Fruit fly (Drosophila melanogaster) whole organism, embryonic: ENCODE results near the gene CG13108.

Experiments
- Ada2b ChIP-seq: fragments of 200-800 bp; sonication (Bioruptor generic); IDR thresholded peaks from 2 replicates; pipeline ENCODE4 v1.3.6; 2022; ENCODE audit warnings: missing biosample characterization, missing genetic modification characterization
- CG16813 ChIP-seq: fragments of 200-800 bp; sonication (Bioruptor generic); IDR thresholded peaks from 3 replicates; pipeline ENCODE4 v1.3.6; 2022; ENCODE audit warnings: missing biosample characterization, missing genetic modification characterization; ENCODE audit not compliant: partially characterized antibody
- CG17186 ChIP-seq: fragments of 200-800 bp; sonication (Bioruptor generic); optimal IDR thresholded peaks from 3 replicates; lab custom pipeline; 2017; ENCODE audit warnings: missing biosample characterization, missing genetic modification reagents, missing genetic modification characterization
- CG18262 ChIP-seq: fragments of 200-800 bp; optimal IDR thresholded peaks from 3 replicates; lab custom pipeline; 2019; ENCODE audit warnings: missing biosample characterization, mild to moderate bottlenecking, missing genetic modification characterization, moderate library complexity
- CG1832 ChIP-seq: fragments of 200-800 bp; sonication (Bioruptor generic); optimal IDR thresholded peaks from 2 replicates; lab custom pipeline; 2017; ENCODE audit warnings: missing biosample characterization, mild to moderate bottlenecking, missing genetic modification characterization, inconsistent platforms
- CG18764 ChIP-seq: fragments of 200-800 bp; sonication (Bioruptor generic); optimal IDR thresholded peaks from 3 replicates; lab custom pipeline; 2016; ENCODE audit warnings: missing biosample characterization, missing genetic modification characterization
- CG2678 ChIP-seq: fragments of 200-800 bp; sonication (Bioruptor generic); optimal IDR thresholded peaks from 3 replicates; lab custom pipeline; 2019; ENCODE audit warnings: missing biosample characterization, mild to moderate bottlenecking, missing genetic modification characterization, moderate library complexity
- CG31365 ChIP-seq: fragments of 200-800 bp; sonication (Bioruptor generic); optimal IDR thresholded peaks from 2 replicates; lab custom pipeline; 2018; ENCODE audit warnings: missing biosample characterization, mild to moderate bottlenecking, missing genetic modification characterization
- CG32532 ChIP-seq: fragments of 200-800 bp; sonication (Bioruptor generic); IDR thresholded peaks from 2 replicates; pipeline ENCODE4 v1.3.6; 2022; ENCODE audit warnings: missing biosample characterization, missing genetic modification characterization
- CG34422 ChIP-seq: fragments of 200-800 bp; sonication (Bioruptor generic); IDR thresholded peaks from 3 replicates; pipeline ENCODE4 v1.3.6; 2022; ENCODE audit warnings: missing biosample characterization, missing genetic modification characterization
- CG4404 ChIP-seq: fragments of 200-800 bp; sonication (Bioruptor generic); IDR thresholded peaks from 2 replicates; pipeline ENCODE4 v1.3.6; 2022; ENCODE audit warnings: missing biosample characterization, missing genetic modification characterization
- CG7372 ChIP-seq: fragments of 200-800 bp; sonication (Bioruptor generic); IDR thresholded peaks from 2 replicates; pipeline ENCODE4 v1.3.6; 2022; ENCODE audit warnings: missing biosample characterization, missing genetic modification characterization
- CG7987 ChIP-seq: fragments of 200-800 bp; sonication (Bioruptor generic); optimal IDR thresholded peaks from 2 replicates; lab custom pipeline; 2018; ENCODE audit warnings: missing biosample characterization, mild to moderate bottlenecking, missing genetic modification characterization, moderate library complexity
- CG9797 ChIP-seq: fragments of 200-800 bp; sonication (Bioruptor generic); optimal IDR thresholded peaks from 3 replicates; lab custom pipeline; 2018; ENCODE audit warnings: missing biosample characterization, mild to moderate bottlenecking, missing genetic modification characterization
- CHES-1-like ChIP-seq: fragments of 200-800 bp; sonication (Bioruptor generic); optimal IDR thresholded peaks from 2 replicates; lab custom pipeline; 2016; ENCODE audit warnings: missing biosample characterization, missing genetic modification characterization
- Dref ChIP-seq: fragments of 200-800 bp; sonication (Bioruptor generic); IDR thresholded peaks from 2 replicates; pipeline ENCODE4 v1.3.6; 2022; ENCODE audit warnings: missing biosample characterization, missing genetic modification characterization
- Drgx ChIP-seq: fragments of 200-800 bp; sonication (Bioruptor generic); IDR thresholded peaks from 2 replicates; pipeline ENCODE4 v1.3.6; 2022; ENCODE audit warnings: missing biosample characterization, missing genetic modification characterization
- Elba2 ChIP-seq: fragments of 200-800 bp; sonication (Bioruptor generic); optimal IDR thresholded peaks from 3 replicates; lab custom pipeline; 2016; ENCODE audit warnings: missing biosample characterization, missing genetic modification characterization
- Ets65A ChIP-seq: fragments of 200-800 bp; sonication (Bioruptor generic); peaks from one replicate; lab custom pipeline; 2016; ENCODE audit warnings: missing biosample characterization, missing genetic modification characterization
- HHEX ChIP-seq: fragments of 200-800 bp; sonication (Bioruptor generic); optimal IDR thresholded peaks from 3 replicates; lab custom pipeline; 2017; ENCODE audit warnings: missing biosample characterization, mild to moderate bottlenecking, missing genetic modification characterization, missing genetic modification reagents
- Mad ChIP-seq: fragments of 200-800 bp; sonication (Bioruptor generic); optimal IDR thresholded peaks from 2 replicates; lab custom pipeline; 2016; ENCODE audit warnings: missing biosample characterization, missing genetic modification characterization
- NfI ChIP-seq: fragments of 200-800 bp; sonication (Bioruptor generic); optimal IDR thresholded peaks from 3 replicates; lab custom pipeline; 2018; ENCODE audit warnings: missing biosample characterization, mild to moderate bottlenecking, missing genetic modification characterization, moderate library complexity
- Oaz ChIP-seq: fragments of 200-800 bp; sonication (Bioruptor generic); IDR thresholded peaks from 2 replicates; pipeline ENCODE4 v1.3.6; 2022; ENCODE audit warnings: missing biosample characterization, missing genetic modification characterization
- PHDP ChIP-seq: fragments of 200-800 bp; sonication (Bioruptor generic); optimal IDR thresholded peaks from 3 replicates; lab custom pipeline; 2018; ENCODE audit warnings: missing biosample characterization, mild to moderate bottlenecking, missing genetic modification characterization, moderate library complexity
- Ptx1 ChIP-seq: fragments of 200-800 bp; sonication (Bioruptor generic); IDR thresholded peaks from 2 replicates; pipeline ENCODE4 v1.3.6; 2022; ENCODE audit warnings: missing biosample characterization, missing genetic modification characterization
- Sin3A ChIP-seq: fragments of >200 bp; optimal IDR thresholded peaks from 2 replicates; lab custom pipeline; 2018
- Six4 ChIP-seq: fragments of 200-800 bp; sonication (Bioruptor generic); optimal IDR thresholded peaks from 2 replicates; lab custom pipeline; 2016; ENCODE audit warnings: missing biosample characterization, missing genetic modification characterization
- ase ChIP-seq: fragments of 200-800 bp; sonication (Bioruptor generic); IDR thresholded peaks from 3 replicates; pipeline ENCODE4 v1.3.6; 2022; ENCODE audit warnings: missing biosample characterization, missing genetic modification characterization
- bigmax ChIP-seq: fragments of 200-800 bp; sonication (Bioruptor generic); optimal IDR thresholded peaks from 2 replicates; lab custom pipeline; 2018; ENCODE audit warnings: missing biosample characterization, mild to moderate bottlenecking, missing genetic modification characterization
- chinmo ChIP-seq: fragments of 200-800 bp; sonication (Bioruptor generic); IDR thresholded peaks from 4 replicates; pipeline ENCODE4 v1.3.6; 2022; ENCODE audit warnings: missing biosample characterization, missing genetic modification characterization; ENCODE audit not compliant: partially characterized antibody
- chn ChIP-seq: fragments of 200-800 bp; sonication (Bioruptor generic); optimal IDR thresholded peaks from 2 replicates; lab custom pipeline; 2016; ENCODE audit warnings: missing biosample characterization, missing genetic modification characterization
- fd64A ChIP-seq: fragments of 200-800 bp; sonication (Bioruptor generic); optimal IDR thresholded peaks from 3 replicates; lab custom pipeline; 2018; ENCODE audit warnings: missing biosample characterization, mild to moderate bottlenecking, missing genetic modification characterization
- hkb ChIP-seq, 2 experiments: fragments of 200-800 bp in 1 of 2; fragments of >200 bp in 1 of 2; sonication (Bioruptor generic) in 1 of 2; IDR thresholded peaks in 1 of 2; optimal IDR thresholded peaks in 1 of 2; 2 replicates each; pipeline versions ENCODE4 v1.3.6 to Lab custom; 2017 to 2022; ENCODE audit warnings: missing biosample characterization in 1 of 2, missing genetic modification characterization in 1 of 2
- insv ChIP-seq, 2 experiments: fragments of 200-800 bp; sonication (Bioruptor generic); optimal IDR thresholded peaks; 3 replicates each; lab custom pipeline; 2016 to 2018; ENCODE audit warnings: missing biosample characterization in 2 of 2, missing genetic modification characterization in 2 of 2
- knrl ChIP-seq: fragments of 200-800 bp; sonication (Bioruptor generic); IDR thresholded peaks from 3 replicates; pipeline ENCODE4 v1.3.6; 2022; ENCODE audit warnings: missing biosample characterization, missing genetic modification characterization; ENCODE audit not compliant: partially characterized antibody
- otp ChIP-seq: fragments of 200-800 bp; sonication (Bioruptor generic); IDR thresholded peaks from 3 replicates; pipeline ENCODE4, ENCODE4 v1.3.6; 2022; ENCODE audit warnings: missing biosample characterization, missing genetic modification characterization
- pfk ChIP-seq: fragments of 200-800 bp; sonication (Bioruptor generic); optimal IDR thresholded peaks from 2 replicates; lab custom pipeline; 2018; ENCODE audit warnings: missing biosample characterization, mild to moderate bottlenecking, missing genetic modification characterization, moderate library complexity
- prd ChIP-seq, 3 experiments: fragments of >200 bp in 2 of 3; fragments of 200-800 bp in 1 of 3; sonication (Bioruptor generic) in 1 of 3; optimal IDR thresholded peaks in 2 of 3; IDR thresholded peaks in 1 of 3; 2 replicates in 2 of 3; 3 replicates in 1 of 3; pipeline versions ENCODE4 v1.3.6 to Lab custom; 2017 to 2022; ENCODE audit warnings: missing biosample characterization in 1 of 3, missing genetic modification characterization in 1 of 3
- slbo ChIP-seq: fragments of 200-800 bp; sonication (Bioruptor generic); IDR thresholded peaks from 2 replicates; pipeline ENCODE4 v1.3.6; 2022; ENCODE audit warnings: missing biosample characterization, missing genetic modification characterization
- twi ChIP-seq: fragments of 200-800 bp; optimal IDR thresholded peaks from 2 replicates; lab custom pipeline; 2019; ENCODE audit warnings: missing biosample characterization, mild to moderate bottlenecking, missing genetic modification characterization, moderate library complexity
- zen ChIP-seq: fragments of 200-800 bp; sonication (Bioruptor generic); optimal IDR thresholded peaks from 3 replicates; lab custom pipeline; 2018; ENCODE audit warnings: missing biosample characterization, mild to moderate bottlenecking, missing genetic modification characterization, moderate library complexity

The CG13108 gene

dm6 chr2L:9148133-9148532, 15.9 kb upstream of the CG13108 start (continued):
- TF ChIP-seq hkb (optimal IDR thresholded peaks at IDR 0.05; lab: Kevin White, UChicago): no peak
- TF ChIP-seq hkb (GFP tag; IDR thresholded peaks at IDR 0.05; lab: Robert Waterston, UW): no peak
- no peak for TF ChIP-seq HHEX (GFP tag; lab: Kevin White, UChicago)
- no peak for TF ChIP-seq otp (GFP tag; lab: Robert Waterston, UW)
- no peak for TF ChIP-seq Dref (GFP tag; lab: Robert Waterston, UW)
- no peak for TF ChIP-seq Sin3A (lab: Kevin White, UChicago)
- no peak for TF ChIP-seq CG2678
- TF ChIP-seq knrl (GFP tag; lab: Robert Waterston, UW): 0 out of 3 replicates have a peak, but pooled peaks have one; percentile 8
- no peak for TF ChIP-seq CG17186 (GFP tag; lab: Kevin White, UChicago)
- no peak for TF ChIP-seq Oaz (GFP tag; lab: Robert Waterston, UW)
- no peak for TF ChIP-seq CG9797
- 0 out of 2 replicates have a peak, but pooled peaks have one; percentile 26 for TF ChIP-seq CG32532 (GFP tag; lab: Robert Waterston, UW)
- TF ChIP-seq CG7372 (GFP tag; lab: Robert Waterston, UW): peak; percentile 29; the same call in 1 of the 2 replicates
- TF ChIP-seq Mad: no peak
- peak; percentile 62 for TF ChIP-seq Ets65A (GFP tag; lab: Kevin White, UChicago)
- no peak for TF ChIP-seq CG34422 (GFP tag; lab: Robert Waterston, UW)
- TF ChIP-seq fd64A (GFP tag; lab: Kevin White, UChicago): no peak
- no peak for TF ChIP-seq Drgx (GFP tag; lab: Robert Waterston, UW)
- TF ChIP-seq slbo (GFP tag; lab: Robert Waterston, UW): no peak
- TF ChIP-seq PHDP (tag; lab: Kevin White, UChicago): no peak
- TF ChIP-seq Ptx1: no peak
- no peak for TF ChIP-seq CG7987
- TF ChIP-seq Ada2b (GFP tag; lab: Robert Waterston, UW): no peak
- 0 out of 4 replicates have a peak, but pooled peaks have one; percentile 57 for TF ChIP-seq chinmo
- TF ChIP-seq pfk: no peak
- no peak for TF ChIP-seq NfI (GFP tag; lab: Kevin White, UChicago)

DNA sequence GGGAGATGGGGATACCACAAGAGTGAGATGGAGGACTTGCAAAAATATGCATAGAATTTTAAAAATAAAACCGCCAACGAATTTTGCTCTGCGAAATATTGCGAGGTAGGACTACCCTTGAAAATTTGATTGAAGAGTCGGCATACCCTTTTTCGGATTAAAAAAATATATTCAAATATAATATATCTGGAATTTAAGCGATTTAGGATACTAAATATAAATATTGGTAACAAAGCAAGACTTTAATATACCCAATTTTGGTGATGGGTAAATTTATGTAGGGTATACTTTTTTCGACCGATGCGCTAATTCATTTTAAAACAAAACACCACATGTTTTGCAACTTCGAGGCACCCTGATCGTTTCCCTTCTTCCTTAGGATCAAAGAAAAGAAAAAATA, 14.6 kb upstream of the CG13108 start:
- no peak for TF ChIP-seq Ets65A (GFP tag; lab: Kevin White, UChicago)
- TF ChIP-seq prd (optimal IDR thresholded peaks at IDR 0.05; lab: Kevin White, UChicago): no peak
- 0 out of 3 replicates have a peak, but pooled peaks have one; percentile 12 for TF ChIP-seq prd (GFP tag; IDR thresholded peaks at IDR 0.05; lab: Robert Waterston, UW)
- no peak for TF ChIP-seq CG18764 (GFP tag; lab: Kevin White, UChicago)
- TF ChIP-seq CG2678: no peak
- TF ChIP-seq CG31365 (tag; lab: Kevin White, UChicago): no peak
- no peak for TF ChIP-seq CG16813 (GFP tag; lab: Robert Waterston, UW)
- no peak for TF ChIP-seq ase (GFP tag; lab: Robert Waterston, UW)
- no peak for TF ChIP-seq chn (GFP tag; lab: Kevin White, UChicago)
- 0 out of 2 replicates have a peak, but pooled peaks have one; percentile 12 for TF ChIP-seq Ptx1
- TF ChIP-seq, all 482 proteins: peak for 2

dm6 chr2L:9150112-9150511, 13.9 kb upstream of the CG13108 start:
- TF ChIP-seq zen: peak; percentile 76
- TF ChIP-seq Six4 (GFP tag; lab: Kevin White, UChicago): no peak
- peak in 1 of 2 experiments; percentile 5 for TF ChIP-seq insv (GFP tag; optimal IDR thresholded peaks at IDR 0.05; lab: Kevin White, UChicago)
- no peak for TF ChIP-seq CG1832 (GFP tag; lab: Kevin White, UChicago)
- TF ChIP-seq twi: peak; percentile 28
- no peak for TF ChIP-seq CHES-1-like (GFP tag; lab: Kevin White, UChicago)
- TF ChIP-seq bigmax (GFP tag; lab: Kevin White, UChicago): no peak
- TF ChIP-seq Elba2 (GFP tag; lab: Kevin White, UChicago): peak; percentile 57
- no peak for TF ChIP-seq CG18262
- TF ChIP-seq CG4404 (GFP tag; lab: Robert Waterston, UW): no peak
